Worm (Caenorhabditis elegans) whole organism, L4/young adult: ENCODE results near the gene H11E01.3.

Experiments
- W03F9.2 ChIP-seq: fragments of 150-350 bp; optimal IDR thresholded peaks from 2 replicates; lab custom pipeline; 2014; ENCODE audit warnings: missing biosample characterization, missing genetic modification characterization
- dao-5 ChIP-seq: sonication (generic microtip); optimal IDR thresholded peaks from 2 replicates; lab custom pipeline; 2016; ENCODE audit warnings: missing genotype, missing genetic modification characterization, moderate library complexity, missing compliant biosample characterization
- him-1 ChIP-seq: sonication (generic microtip); optimal IDR thresholded peaks from 2 replicates; lab custom pipeline; 2016; ENCODE audit warnings: missing genotype, missing genetic modification reagents, missing genetic modification characterization, missing compliant biosample characterization

ce11 chrX:1651668-1652067 is 47.0 kb downstream of the H11E01.3 start, which contains the start of gene ZK380.4:
- no peak for TF ChIP-seq him-1 (tag; lab: Kevin White, UChicago)
- TF ChIP-seq dao-5 (tag; lab: Kevin White, UChicago), result no peak
- no peak for TF ChIP-seq W03F9.2 (tag; lab: Kevin White, UChicago)
